Worm (Caenorhabditis elegans) whole organism, young adult: ENCODE measurements around the gene ZC513.3.

ENCODE experiments used
- B0019.2 ChIP-seq: fragments of 200-800 bp; sonication (Bioruptor generic); conservative IDR thresholded peaks from 2 replicates; pipeline ENCODE4 v1.3.6; 2022; ENCODE audit warnings: missing genetic modification reagents, missing genetic modification characterization, missing compliant biosample characterization
- F10E7.11 ChIP-seq: sonication (generic microtip); optimal IDR thresholded peaks from 2 replicates; lab custom pipeline; 2017; ENCODE audit warnings: mild to moderate bottlenecking, missing genetic modification characterization, moderate library complexity, missing compliant biosample characterization
- F33H1.4 ChIP-seq: fragments of 200-800 bp; sonication (Bioruptor generic); IDR thresholded peaks from 2 replicates; pipeline ENCODE4 v1.3.6; 2022; ENCODE audit warnings: missing genetic modification reagents, missing genetic modification characterization, missing compliant biosample characterization
- F55B11.4 ChIP-seq: sonication (generic microtip); optimal IDR thresholded peaks from 2 replicates; lab custom pipeline; 2016; ENCODE audit warnings: missing compliant biosample characterization, missing genetic modification characterization, borderline replicate concordance; ENCODE audit not compliant: insufficient read depth
- Y56A3A.18 ChIP-seq: fragments of 200-800 bp; sonication (Bioruptor generic); IDR thresholded peaks from 2 replicates; pipeline ENCODE4 v1.3.6; 2022; ENCODE audit warnings: missing genetic modification reagents, missing genetic modification characterization, missing compliant biosample characterization
- Y79H2A.3 ChIP-seq: fragments of 200-800 bp; sonication (Bioruptor generic); conservative IDR thresholded peaks from 2 replicates; pipeline ENCODE4 v1.3.6; 2022; ENCODE audit warnings: missing genetic modification reagents, missing genetic modification characterization, missing compliant biosample characterization
- akir-1 ChIP-seq: fragments of 200-800 bp; sonication (Bioruptor generic); optimal IDR thresholded peaks from 2 replicates; lab custom pipeline; 2018; ENCODE audit warnings: mild to moderate bottlenecking, missing genetic modification characterization, moderate library complexity, missing compliant biosample characterization
- cebp-1 ChIP-seq, 2 experiments: fragments of 200-800 bp in 1 of 2; sonication (Bioruptor generic) in 1 of 2; sonication (generic microtip) in 1 of 2; IDR thresholded peaks in 1 of 2; optimal IDR thresholded peaks in 1 of 2; 2 replicates each; pipeline versions ENCODE4 v1.3.6 to Lab custom; 2017 to 2022; ENCODE audit warnings: missing compliant biosample characterization in 2 of 2, missing genetic modification characterization in 2 of 2, mild to moderate bottlenecking in 1 of 2, missing genetic modification reagents in 1 of 2, moderate library complexity in 1 of 2
- cebp-2 ChIP-seq: fragments of 200-800 bp; sonication (Bioruptor generic); IDR thresholded peaks from 2 replicates; pipeline ENCODE4 v1.3.6; 2022; ENCODE audit warnings: missing genetic modification characterization, missing compliant biosample characterization
- ceh-58 ChIP-seq: fragments of 200-800 bp; sonication (Bioruptor generic); IDR thresholded peaks from 2 replicates; pipeline ENCODE4 v1.3.6; 2022; ENCODE audit warnings: missing genetic modification characterization, missing compliant biosample characterization
- ceh-79 ChIP-seq: sonication (generic microtip); optimal IDR thresholded peaks from 2 replicates; lab custom pipeline; 2017; ENCODE audit warnings: mild to moderate bottlenecking, missing genetic modification characterization, missing compliant biosample characterization
- dpff-1 ChIP-seq: sonication (generic microtip); optimal IDR thresholded peaks from 2 replicates; lab custom pipeline; 2017; ENCODE audit warnings: mild to moderate bottlenecking, missing genetic modification characterization, missing compliant biosample characterization
- egl-44 ChIP-seq: fragments of 200-800 bp; sonication (Bioruptor generic); IDR thresholded peaks from 2 replicates; pipeline ENCODE4 v1.3.6; 2022; ENCODE audit warnings: missing genetic modification reagents, missing genetic modification characterization, missing compliant biosample characterization
- egrh-3 ChIP-seq: fragments of 200-800 bp; sonication (Bioruptor generic); IDR thresholded peaks from 2 replicates; pipeline ENCODE4 v1.3.6; 2022; ENCODE audit warnings: missing genetic modification reagents, missing genetic modification characterization, missing compliant biosample characterization
- ekl-4 ChIP-seq: fragments of 200-800 bp; sonication (Bioruptor generic); IDR thresholded peaks from 2 replicates; pipeline ENCODE4 v1.3.6; 2022; ENCODE audit warnings: missing genetic modification reagents, missing genetic modification characterization, missing compliant biosample characterization
- hlh-26 ChIP-seq: fragments of 200-800 bp; sonication (Bioruptor generic); conservative IDR thresholded peaks from 2 replicates; pipeline ENCODE4 v1.3.6; 2022; ENCODE audit warnings: missing genetic modification reagents, missing genetic modification characterization, missing compliant biosample characterization
- hmg-1.2 ChIP-seq: fragments of 200-800 bp; sonication (Bioruptor generic); IDR thresholded peaks from 2 replicates; pipeline ENCODE4 v1.3.6; 2022; ENCODE audit warnings: missing genetic modification reagents, missing genetic modification characterization, missing compliant biosample characterization
- hsf-1 ChIP-seq: fragments of 200-800 bp; sonication (Bioruptor generic); IDR thresholded peaks from 2 replicates; pipeline ENCODE4 v1.3.6; 2022; ENCODE audit warnings: missing genetic modification reagents, missing genetic modification characterization, missing compliant biosample characterization
- lsl-1 ChIP-seq: fragments of 200-800 bp; sonication (Bioruptor generic); optimal IDR thresholded peaks from 2 replicates; lab custom pipeline; 2018; ENCODE audit warnings: mild to moderate bottlenecking, missing genetic modification characterization, moderate library complexity, missing compliant biosample characterization
- madf-3 ChIP-seq: fragments of 200-800 bp; sonication (Bioruptor generic); IDR thresholded peaks from 2 replicates; pipeline ENCODE4 v1.3.6; 2022; ENCODE audit warnings: missing genetic modification reagents, missing genetic modification characterization, missing compliant biosample characterization
- madf-6 ChIP-seq: fragments of 200-800 bp; sonication (Bioruptor generic); IDR thresholded peaks from 2 replicates; pipeline ENCODE4 v1.3.6; 2022; ENCODE audit warnings: missing genetic modification reagents, missing genetic modification characterization, missing compliant biosample characterization
- madf-8 ChIP-seq: fragments of 200-800 bp; sonication (Bioruptor generic); conservative IDR thresholded peaks from 2 replicates; pipeline ENCODE4 v1.3.6; 2022; ENCODE audit warnings: missing genetic modification reagents, missing genetic modification characterization, missing compliant biosample characterization
- nfya-1 ChIP-seq: sonication (generic microtip); optimal IDR thresholded peaks from 2 replicates; lab custom pipeline; 2017; ENCODE audit warnings: antibody characterized with exemption, missing compliant biosample characterization, missing genetic modification characterization, borderline replicate concordance; ENCODE audit not compliant: insufficient read depth
- nhr-80 ChIP-seq: sonication (generic microtip); optimal IDR thresholded peaks from 2 replicates; lab custom pipeline; 2016; ENCODE audit warnings: missing genetic modification characterization, missing compliant biosample characterization
- pha-4 ChIP-seq: fragments of 150-350 bp; sonication (generic microtip); optimal IDR thresholded peaks from 2 replicates; lab custom pipeline; 2014; ENCODE audit warnings: missing biosample characterization, missing genetic modification reagents, missing genetic modification characterization
- repo-1 ChIP-seq: sonication (generic microtip); optimal IDR thresholded peaks from 2 replicates; lab custom pipeline; 2017; ENCODE audit warnings: mild to moderate bottlenecking, missing genetic modification characterization, missing compliant biosample characterization
- sdz-38 ChIP-seq: sonication (generic microtip); optimal IDR thresholded peaks from 2 replicates; lab custom pipeline; 2016; ENCODE audit warnings: missing genotype, missing genetic modification characterization, missing compliant biosample characterization
- snpc-1.3 ChIP-seq: sonication (generic microtip); optimal IDR thresholded peaks from 2 replicates; lab custom pipeline; 2017; ENCODE audit warnings: missing genetic modification characterization, mild to moderate bottlenecking, missing compliant biosample characterization, antibody characterized with exemption, moderate library complexity, missing genotype, missing genetic modification reagents; ENCODE audit not compliant: insufficient read depth
- snpc-3.4 ChIP-seq: sonication (generic microtip); optimal IDR thresholded peaks from 2 replicates; lab custom pipeline; 2017; ENCODE audit warnings: missing genetic modification characterization, mild to moderate bottlenecking, missing compliant biosample characterization, antibody characterized with exemption, moderate library complexity, missing genotype, missing genetic modification reagents
- snpc-4 ChIP-seq, 5 experiments: fragments of 150-350 bp in 1 of 5; sonication (generic microtip) in 4 of 5; optimal IDR thresholded peaks; 2 replicates each; lab custom pipeline; 2014 to 2018; ENCODE audit warnings: missing genetic modification characterization in 5 of 5, missing biosample characterization in 3 of 5, antibody characterized with exemption in 2 of 5, mild to moderate bottlenecking in 2 of 5, missing compliant biosample characterization in 2 of 5, missing genotype in 2 of 5, moderate library complexity in 2 of 5, missing genetic modification reagents in 1 of 5
- somi-1 ChIP-seq: fragments of 200-800 bp; sonication (Bioruptor generic); optimal IDR thresholded peaks from 2 replicates; lab custom pipeline; 2018; ENCODE audit warnings: mild to moderate bottlenecking, missing genetic modification characterization, missing compliant biosample characterization
- tbp1 ChIP-seq: fragments of 200-800 bp; sonication (Bioruptor generic); optimal IDR thresholded peaks from 2 replicates; lab custom pipeline; 2018; ENCODE audit warnings: mild to moderate bottlenecking, missing genetic modification characterization, missing compliant biosample characterization
- unc-130 ChIP-seq: sonication (generic microtip); optimal IDR thresholded peaks from 2 replicates; lab custom pipeline; 2016; ENCODE audit warnings: missing genetic modification reagents, missing genetic modification characterization, missing compliant biosample characterization
- zim-3 ChIP-seq: sonication (generic microtip); optimal IDR thresholded peaks from 2 replicates; lab custom pipeline; 2017; ENCODE audit warnings: mild to moderate bottlenecking, missing genetic modification characterization, moderate library complexity, missing compliant biosample characterization
- ztf-25 ChIP-seq: fragments of 200-800 bp; sonication (Bioruptor generic); IDR thresholded peaks from 2 replicates; pipeline ENCODE4 v1.3.6; 2022; ENCODE audit warnings: missing genetic modification reagents, missing genetic modification characterization, missing compliant biosample characterization
- ztf-6 ChIP-seq: fragments of 200-800 bp; sonication (Bioruptor generic); IDR thresholded peaks from 2 replicates; pipeline ENCODE4 v1.3.6; 2022; ENCODE audit warnings: missing genetic modification reagents, missing genetic modification characterization, missing compliant biosample characterization

ZC513.3 gene

ce11 chrV:8007460-8008292 lies 39.1 kb upstream of the ZC513.3 start, which contains the start of gene Y97E10AR.3 (continued):
- TF ChIP-seq pha-4 (tag; lab: Kevin White, UChicago) (no peak), unc-130 (GFP tag; lab: Kevin White, UChicago) (no peak), tbp1 (GFP tag; lab: Kevin White, UChicago) (no peak), cebp-2 (GFP tag; lab: Robert Waterston, UW) (no peak), ztf-6 (no peak), ceh-79 (tag; lab: Kevin White, UChicago) (no peak), nhr-80 (peak; percentile 3), snpc-3.4 (tag; lab: Kevin White, UChicago) (peak; percentile 6), F10E7.11 (no peak), B0019.2 (no peak)

- TF ChIP-seq F33H1.4 (GFP tag; lab: Robert Waterston, UW) (peak; percentile 57), ekl-4 (no peak), snpc-3.4 (tag; lab: Kevin White, UChicago) (no peak), F55B11.4 (tag; lab: Kevin White, UChicago) (no peak), Y79H2A.3 (GFP tag; lab: Robert Waterston, UW) (no peak), madf-6 (peak; percentile 39; the same call in 1 of the 2 replicates), nfya-1 (tag; lab: Kevin White, UChicago) (no peak), sdz-38 (tag; lab: Kevin White, UChicago) (no peak), hmg-1.2 (GFP tag; lab: Robert Waterston, UW) (0 out of 2 replicates have a peak, but pooled peaks have one; percentile 7), ztf-25 (GFP tag; lab: Robert Waterston, UW) (no peak), snpc-1.3 (tag; lab: Kevin White, UChicago) (peak; percentile 8), zim-3 (tag; lab: Kevin White, UChicago) (no peak), dpff-1 (tag; lab: Kevin White, UChicago) (no peak), ztf-6 (no peak), akir-1 (GFP tag; lab: Kevin White, UChicago) (no peak), egl-44 (GFP tag; lab: Robert Waterston, UW) (no peak), snpc-4 (GFP tag; optimal IDR thresholded peaks at IDR 0.05; lab: Kevin White, UChicago) (no peak), snpc-4 (tag; optimal IDR thresholded peaks at IDR 0.05; lab: Kevin White, UChicago) (peak in 1 of 4 experiments; percentile 6), Y56A3A.18 (no peak), somi-1 (GFP tag; lab: Kevin White, UChicago) (no peak), lsl-1 (GFP tag; lab: Kevin White, UChicago) (peak; percentile 66), madf-8 (GFP tag; lab: Robert Waterston, UW) (0 out of 2 replicates have a peak, but pooled peaks have one; percentile 26)
These were observed 36.7 kb upstream of the ZC513.3 start, which contains the start of gene Y97E10AR.4 for ce11 chrV:8010103-8010502. Gene Y97E10AR.4 (minus strand): TSS chrV:8010233.

DNA sequence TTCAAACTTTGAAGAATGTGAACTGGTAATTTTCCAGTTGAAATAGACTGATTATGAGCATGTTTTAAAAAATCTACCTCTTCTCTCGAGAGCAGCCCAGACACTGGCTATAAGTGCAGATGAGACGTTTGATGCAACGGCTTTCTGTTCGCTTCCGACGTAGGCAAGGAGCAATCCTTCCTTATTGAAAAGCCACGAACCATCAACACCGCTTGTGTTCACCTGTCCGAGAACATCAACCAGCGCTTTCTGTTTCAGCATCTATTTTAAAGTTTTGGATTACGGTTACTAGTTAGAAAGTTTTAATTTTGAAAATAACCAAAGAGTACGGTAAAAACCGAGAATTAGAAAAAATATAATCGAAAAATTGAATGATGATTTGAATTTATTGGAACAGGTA lies 36.0 kb upstream of the ZC513.3 start, which contains the start of gene lmtr-2:
TSS of gene lmtr-2 (minus strand) at position 261 of the 400 bp plus-strand sequence.
- TF ChIP-seq madf-3 (GFP tag; lab: Robert Waterston, UW), result peak; percentile 65; the same call in 1 of the 2 replicates
- peak; percentile 20; the same call in 1 of the 2 replicates for TF ChIP-seq madf-6
- 0 out of 2 replicates have a peak, but pooled peaks have one; percentile 18 for TF ChIP-seq hsf-1 (GFP tag; lab: Robert Waterston, UW)
- no peak for TF ChIP-seq hlh-26
- no peak for TF ChIP-seq egrh-3 (GFP tag; lab: Robert Waterston, UW)
- peak; percentile 13 for TF ChIP-seq repo-1 (tag; lab: Kevin White, UChicago)
- no peak for TF ChIP-seq cebp-1 (GFP tag; IDR thresholded peaks at IDR 0.05; lab: Robert Waterston, UW)
- TF ChIP-seq cebp-1 (tag; optimal IDR thresholded peaks at IDR 0.05; lab: Kevin White, UChicago), result peak; percentile 26
- 0 out of 2 replicates have a peak, but pooled peaks have one; percentile 21 for TF ChIP-seq cebp-2 (GFP tag; lab: Robert Waterston, UW)
- 0 out of 2 replicates have a peak, but pooled peaks have one; percentile 49 for TF ChIP-seq ceh-58 (GFP tag; lab: Robert Waterston, UW)
